Worm (Caenorhabditis elegans): ENCODE data around the gene Y49F6B.9.
A peak's percentile ranks its signal among the peaks of the same experiment; 100 is the strongest.

Y49F6B.9 gene

DNA sequence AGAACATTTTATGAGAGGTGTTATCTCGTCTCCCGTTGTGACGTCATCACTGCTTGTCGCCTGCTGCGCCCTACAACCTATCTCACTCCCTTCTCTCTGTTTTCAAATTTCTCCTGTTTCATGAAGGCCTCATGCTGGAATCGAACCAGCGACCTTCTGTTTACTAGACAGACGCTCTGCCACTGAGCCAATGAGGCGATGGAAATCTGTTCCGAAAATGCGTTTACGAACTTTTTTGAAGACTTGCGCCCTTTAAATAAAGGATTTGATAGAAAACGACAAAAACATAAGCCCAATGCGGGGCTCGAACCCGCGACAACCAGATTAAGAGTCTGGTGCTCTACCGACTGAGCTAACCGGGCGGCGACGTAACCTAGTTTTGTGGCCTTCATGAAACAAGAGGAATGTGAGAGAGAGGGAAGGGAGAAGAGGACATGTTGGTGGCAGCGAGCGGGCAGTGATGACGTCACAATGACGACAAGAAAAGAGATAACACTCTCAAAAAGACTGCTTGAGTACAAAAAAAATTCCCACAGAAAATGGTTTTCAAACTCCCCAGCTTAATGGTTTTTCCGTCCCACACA is 19.9 kb upstream of the Y49F6B.9 start, which contains the start of gene clec-126:
TSS of gene clec-126 (plus strand) at position 534 of the 584 bp plus-strand sequence.
- TF ChIP-seq mls-2 (tag; optimal IDR thresholded peaks at IDR 0.05) = peak; percentile 77
- TF ChIP-seq blmp-1 (tag; optimal IDR thresholded peaks at IDR 0.05) = no peak
- peak; percentile 38 for TF ChIP-seq flh-1 (GFP tag; optimal IDR thresholded peaks at IDR 0.05)
- TF ChIP-seq mab-5 (tag; optimal IDR thresholded peaks at IDR 0.05) = no peak
- TF ChIP-seq ces-1 (GFP tag; optimal IDR thresholded peaks at IDR 0.05) = peak; percentile 82
- TF ChIP-seq nhr-12 (tag; optimal IDR thresholded peaks at IDR 0.05) = no peak
- TF ChIP-seq lsy-2 (tag; optimal IDR thresholded peaks at IDR 0.05) = peak; percentile 27
- TF ChIP-seq hlh-1 (tag; optimal IDR thresholded peaks at IDR 0.05) = peak; percentile 51
- peak; percentile 75 for TF ChIP-seq M03D4.4 (tag; optimal IDR thresholded peaks at IDR 0.05)
- TF ChIP-seq lin-13 (tag; optimal IDR thresholded peaks at IDR 0.05) = peak; percentile 43
- TF ChIP-seq tbx-8 (GFP tag; optimal IDR thresholded peaks at IDR 0.05) = peak; percentile 49
- TF ChIP-seq drap-1 (GFP tag; optimal IDR thresholded peaks at IDR 0.05) = peak; percentile 84
- peak; percentile 83 for TF ChIP-seq ham-2 (GFP tag; optimal IDR thresholded peaks at IDR 0.05)
- peak; percentile 49 for TF ChIP-seq ceh-43 (GFP tag; optimal IDR thresholded peaks at IDR 0.05)
- peak; percentile 91 for TF ChIP-seq sptf-1 (tag; optimal IDR thresholded peaks at IDR 0.05)
- peak; percentile 43 for TF ChIP-seq nhr-76 (tag; optimal IDR thresholded peaks at IDR 0.05)
- peak; percentile 86 for TF ChIP-seq cnd-1 (tag; optimal IDR thresholded peaks at IDR 0.05)
- no peak for TF ChIP-seq nhr-28 (tag; optimal IDR thresholded peaks at IDR 0.05)
- TF ChIP-seq unc-120 (tag; optimal IDR thresholded peaks at IDR 0.05; ENCODE audit: poor library complexity, severe bottlenecking) = peak; percentile 89
- peak; percentile 3 for TF ChIP-seq unc-39 (tag; optimal IDR thresholded peaks at IDR 0.05)
- TF ChIP-seq ceh-83 (GFP tag; optimal IDR thresholded peaks at IDR 0.05) = peak; percentile 86
- TF ChIP-seq elt-3 (tag; optimal IDR thresholded peaks at IDR 0.05) = peak; percentile 37
- peak; percentile 78 for TF ChIP-seq sem-2 (GFP tag; optimal IDR thresholded peaks at IDR 0.05)
- no peak for TF ChIP-seq nhr-2 (tag; optimal IDR thresholded peaks at IDR 0.05)
- TF ChIP-seq mep-1 (tag; optimal IDR thresholded peaks at IDR 0.05) = peak; percentile 9
- peak; percentile 67 for TF ChIP-seq zip-8 (tag; optimal IDR thresholded peaks at IDR 0.05)
- no peak for TF ChIP-seq snpc-4 (tag; optimal IDR thresholded peaks at IDR 0.05)
- TF ChIP-seq unc-62 (GFP tag; optimal IDR thresholded peaks at IDR 0.05) = no peak
- peak; percentile 40 for TF ChIP-seq bed-3 (GFP tag; optimal IDR thresholded peaks at IDR 0.05)
- no peak for TF ChIP-seq pha-4 (tag; optimal IDR thresholded peaks at IDR 0.05)
- TF ChIP-seq ceh-39 (tag; optimal IDR thresholded peaks at IDR 0.05) = no peak
- peak; percentile 22 for TF ChIP-seq nhr-237 (tag; optimal IDR thresholded peaks at IDR 0.05)
- TF ChIP-seq lin-32 (GFP tag; optimal IDR thresholded peaks at IDR 0.05) = peak; percentile 31
- peak; percentile 0 for TF ChIP-seq elt-1 (tag; optimal IDR thresholded peaks at IDR 0.05; ENCODE audit: borderline replicate concordance, insufficient read depth)
- peak; percentile 48 for TF ChIP-seq ztf-11 (tag; optimal IDR thresholded peaks at IDR 0.05)

DNA sequence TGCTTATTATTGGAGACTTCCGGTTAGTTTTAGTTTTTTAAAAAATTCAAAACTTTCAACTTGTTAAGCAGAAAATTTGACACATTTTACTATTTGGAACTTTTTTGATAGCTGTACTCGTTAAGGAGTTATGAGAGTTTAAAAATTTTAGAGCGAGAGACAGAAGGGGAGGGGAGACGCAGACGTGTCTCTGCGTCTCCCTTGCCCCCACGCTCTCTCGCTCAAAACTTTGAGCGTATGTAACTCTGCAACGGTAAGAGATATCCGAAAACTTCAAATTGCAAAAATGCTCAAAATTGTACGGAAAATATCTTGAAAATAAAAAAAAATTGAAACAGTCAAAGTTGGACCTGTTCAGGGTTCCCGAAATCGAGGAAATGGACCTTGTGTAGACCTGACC is 17.0 kb upstream of the Y49F6B.9 start:
- TF ChIP-seq ces-1 (GFP tag; optimal IDR thresholded peaks at IDR 0.05) (no peak), nhr-12 (tag; optimal IDR thresholded peaks at IDR 0.05) (no peak), cnd-1 (tag; optimal IDR thresholded peaks at IDR 0.05) (no peak), snpc-4 (tag; optimal IDR thresholded peaks at IDR 0.05) (no peak), sem-2 (GFP tag; optimal IDR thresholded peaks at IDR 0.05) (no peak), tbx-8 (GFP tag; optimal IDR thresholded peaks at IDR 0.05) (no peak), sptf-1 (tag; optimal IDR thresholded peaks at IDR 0.05) (no peak), drap-1 (GFP tag; optimal IDR thresholded peaks at IDR 0.05) (no peak), elt-3 (tag; optimal IDR thresholded peaks at IDR 0.05) (no peak)

DNA sequence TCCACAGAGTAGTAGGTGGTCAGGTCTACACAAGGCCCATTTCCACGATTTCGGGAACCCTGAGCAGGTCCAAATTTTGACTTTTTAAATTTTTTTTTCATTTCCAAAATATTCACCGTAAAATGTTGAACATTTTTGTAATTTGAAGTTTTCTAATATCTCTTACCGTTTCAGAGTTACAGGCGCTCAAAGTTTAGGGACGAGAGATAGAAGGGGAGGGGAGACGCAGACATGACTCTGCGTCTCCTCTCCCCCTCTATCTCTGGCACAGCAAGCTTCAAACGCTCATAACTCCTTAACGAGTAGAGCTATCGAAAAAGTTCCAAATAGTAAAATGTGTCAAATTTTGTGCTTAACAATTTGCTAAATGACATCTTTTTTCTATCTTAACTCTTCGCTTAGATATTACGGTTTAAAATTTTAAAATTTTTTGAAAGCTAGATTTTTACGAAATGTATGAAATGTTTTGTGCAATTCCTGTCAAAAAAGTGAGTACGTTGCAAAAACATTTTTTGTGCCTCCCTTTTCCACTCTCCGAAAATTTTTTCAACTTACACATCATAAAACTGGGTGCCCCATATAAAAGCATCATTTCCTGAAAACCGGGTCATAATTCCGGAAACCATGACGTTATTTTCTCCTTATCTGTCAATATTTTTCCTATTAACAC is 16.3 kb upstream of the Y49F6B.9 start, which contains the start of the genes Y49F6B.14 and clec-125:
TSS of gene Y49F6B.14 (minus strand) at position 101 of the 670 bp plus-strand sequence.
TSS of gene clec-125 (plus strand) at position 620 of the 670 bp plus-strand sequence.
- no peak for TF ChIP-seq elt-3 (tag; optimal IDR thresholded peaks at IDR 0.05)
- no peak for TF ChIP-seq drap-1 (GFP tag; optimal IDR thresholded peaks at IDR 0.05)
- TF ChIP-seq nhr-12 (tag; optimal IDR thresholded peaks at IDR 0.05) = no peak
- no peak for TF ChIP-seq nhr-237 (tag; optimal IDR thresholded peaks at IDR 0.05)
- TF ChIP-seq unc-39 (tag; optimal IDR thresholded peaks at IDR 0.05) = no peak
- TF ChIP-seq bed-3 (GFP tag; optimal IDR thresholded peaks at IDR 0.05) = no peak
- TF ChIP-seq ceh-39 (tag; optimal IDR thresholded peaks at IDR 0.05) = no peak
- TF ChIP-seq elt-1 (tag; optimal IDR thresholded peaks at IDR 0.05; ENCODE audit: borderline replicate concordance, insufficient read depth) = no peak
- no peak for TF ChIP-seq sem-2 (GFP tag; optimal IDR thresholded peaks at IDR 0.05)
- TF ChIP-seq nhr-28 (tag; optimal IDR thresholded peaks at IDR 0.05) = no peak
- no peak for TF ChIP-seq mls-2 (tag; optimal IDR thresholded peaks at IDR 0.05)
- TF ChIP-seq nhr-2 (tag; optimal IDR thresholded peaks at IDR 0.05) = no peak
